Fruit fly (Drosophila melanogaster) whole organism, embryonic: Measurements from ENCODE around the gene SamDC.

Experiments
- Awh ChIP-seq: fragments of 200-800 bp; sonication (Bioruptor generic); IDR thresholded peaks from 2 replicates; pipeline ENCODE4, ENCODE4 v1.3.6; 2022; ENCODE audit warnings: missing biosample characterization, missing genetic modification characterization
- BEAF-32 ChIP-seq: fragments of 200-800 bp; sonication (Bioruptor generic); optimal IDR thresholded peaks from 3 replicates; lab custom pipeline; 2017; ENCODE audit warnings: missing biosample characterization, missing genetic modification characterization, mild to moderate bottlenecking, moderate library complexity, missing genetic modification reagents
- CG10431 ChIP-seq: fragments of 200-800 bp; sonication (Bioruptor generic); optimal IDR thresholded peaks from 3 replicates; lab custom pipeline; 2018; ENCODE audit warnings: missing biosample characterization, mild to moderate bottlenecking, missing genetic modification characterization
- CG10959 ChIP-seq: fragments of 200-800 bp; sonication (Bioruptor generic); IDR thresholded peaks from 2 replicates; pipeline ENCODE4 v1.3.6; 2022; ENCODE audit warnings: missing biosample characterization, missing genetic modification characterization
- CG11560 ChIP-seq: fragments of 200-800 bp; sonication (Bioruptor generic); IDR thresholded peaks from 3 replicates; pipeline ENCODE4 v1.3.6; 2022; ENCODE audit warnings: missing biosample characterization, missing genetic modification characterization
- CG11695 ChIP-seq: fragments of 200-800 bp; sonication (Bioruptor generic); IDR thresholded peaks from 3 replicates; pipeline ENCODE4 v1.3.6; 2022; ENCODE audit warnings: missing biosample characterization, missing genetic modification characterization
- CG12391 ChIP-seq: fragments of 200-800 bp; sonication (Bioruptor generic); optimal IDR thresholded peaks from 3 replicates; lab custom pipeline; 2018; ENCODE audit warnings: missing biosample characterization, mild to moderate bottlenecking, missing genetic modification characterization, moderate library complexity
- CG12659 ChIP-seq: fragments of 200-800 bp; sonication (Bioruptor generic); optimal IDR thresholded peaks from 3 replicates; lab custom pipeline; 2017; ENCODE audit warnings: mild to moderate bottlenecking, missing biosample characterization, missing genetic modification reagents, missing genetic modification characterization
- CG13775 ChIP-seq: fragments of 200-800 bp; sonication (Bioruptor generic); optimal IDR thresholded peaks from 3 replicates; lab custom pipeline; 2017; ENCODE audit warnings: missing biosample characterization, mild to moderate bottlenecking, missing genetic modification characterization
- CG15073 ChIP-seq: fragments of 200-800 bp; sonication (Bioruptor generic); optimal IDR thresholded peaks from 2 replicates; lab custom pipeline; 2016; ENCODE audit warnings: missing biosample characterization, missing genetic modification characterization
- CG16779 ChIP-seq: fragments of 200-800 bp; sonication (Bioruptor generic); IDR thresholded peaks from 2 replicates; pipeline ENCODE4 v1.3.6; 2022; ENCODE audit warnings: missing biosample characterization, missing genetic modification characterization
- CG16813 ChIP-seq: fragments of 200-800 bp; sonication (Bioruptor generic); IDR thresholded peaks from 3 replicates; pipeline ENCODE4 v1.3.6; 2022; ENCODE audit warnings: missing biosample characterization, missing genetic modification characterization; ENCODE audit not compliant: partially characterized antibody
- CG16863 ChIP-seq: fragments of 200-800 bp; sonication (Bioruptor generic); optimal IDR thresholded peaks from 3 replicates; lab custom pipeline; 2016; ENCODE audit warnings: missing biosample characterization, missing genetic modification characterization
- CG17829 ChIP-seq: fragments of 200-800 bp; optimal IDR thresholded peaks from 2 replicates; lab custom pipeline; 2019; ENCODE audit warnings: missing biosample characterization, mild to moderate bottlenecking, missing genetic modification characterization, moderate library complexity
- CG2116 ChIP-seq: fragments of 200-800 bp; sonication (Bioruptor generic); optimal IDR thresholded peaks from 3 replicates; lab custom pipeline; 2018; ENCODE audit warnings: missing biosample characterization, mild to moderate bottlenecking, missing genetic modification characterization
- CG31365 ChIP-seq: fragments of 200-800 bp; sonication (Bioruptor generic); optimal IDR thresholded peaks from 2 replicates; lab custom pipeline; 2018; ENCODE audit warnings: missing biosample characterization, mild to moderate bottlenecking, missing genetic modification characterization
- CG33213 ChIP-seq: fragments of 200-800 bp; sonication (Bioruptor generic); optimal IDR thresholded peaks from 3 replicates; lab custom pipeline; 2016; ENCODE audit warnings: missing biosample characterization, missing genetic modification characterization
- CG34376 ChIP-seq: fragments of 200-800 bp; sonication (Bioruptor generic); optimal IDR thresholded peaks from 2 replicates; lab custom pipeline; 2018; ENCODE audit warnings: missing biosample characterization, mild to moderate bottlenecking, missing genetic modification characterization
- CG4707 ChIP-seq: fragments of 200-800 bp; sonication (Bioruptor generic); optimal IDR thresholded peaks from 2 replicates; lab custom pipeline; 2018; ENCODE audit warnings: missing biosample characterization, mild to moderate bottlenecking, missing genetic modification characterization, moderate library complexity
- CG4820 ChIP-seq: fragments of 200-800 bp; sonication (Bioruptor generic); optimal IDR thresholded peaks from 3 replicates; lab custom pipeline; 2016; ENCODE audit warnings: missing biosample characterization, missing genetic modification characterization
- CG7786 ChIP-seq: fragments of 200-800 bp; sonication (Bioruptor generic); optimal IDR thresholded peaks from 2 replicates; lab custom pipeline; 2016; ENCODE audit warnings: missing biosample characterization, missing genetic modification characterization
- CG7839 ChIP-seq: fragments of 200-800 bp; sonication (Bioruptor generic); optimal IDR thresholded peaks from 3 replicates; lab custom pipeline; 2018; ENCODE audit warnings: missing biosample characterization, mild to moderate bottlenecking, missing genetic modification characterization, moderate library complexity
- CG8290 ChIP-seq, 3 experiments: fragments of 200-800 bp; sonication (Bioruptor generic); optimal IDR thresholded peaks; 2 replicates each; lab custom pipeline; 2016 to 2019; ENCODE audit warnings: missing biosample characterization in 3 of 3, missing genetic modification characterization in 3 of 3, mild to moderate bottlenecking in 2 of 3, moderate library complexity in 1 of 3
- CG8388 ChIP-seq: fragments of 200-800 bp; sonication (Bioruptor generic); optimal IDR thresholded peaks from 2 replicates; lab custom pipeline; 2019; ENCODE audit warnings: missing biosample characterization, mild to moderate bottlenecking, missing genetic modification characterization, moderate library complexity
- CG9215 ChIP-seq: fragments of 200-800 bp; sonication (Bioruptor generic); IDR thresholded peaks from 2 replicates; pipeline ENCODE4 v1.3.6; 2022; ENCODE audit warnings: missing biosample characterization, missing genetic modification characterization
- CG9609 ChIP-seq: fragments of 200-800 bp; sonication (Bioruptor generic); optimal IDR thresholded peaks from 3 replicates; lab custom pipeline; 2016; ENCODE audit warnings: missing biosample characterization, missing genetic modification characterization
- CTCF ChIP-seq: fragments of 200-800 bp; sonication (Bioruptor generic); optimal IDR thresholded peaks from 2 replicates; lab custom pipeline; 2017; ENCODE audit warnings: missing biosample characterization, mild to moderate bottlenecking, missing genetic modification characterization, moderate library complexity
- Dad ChIP-seq: fragments of 200-800 bp; sonication (Bioruptor generic); optimal IDR thresholded peaks from 3 replicates; lab custom pipeline; 2016; ENCODE audit warnings: missing biosample characterization, missing genetic modification characterization
- Dip2 ChIP-seq: fragments of 200-800 bp; sonication (Bioruptor generic); IDR thresholded peaks from 2 replicates; pipeline ENCODE4 v1.3.6; 2022; ENCODE audit warnings: missing biosample characterization, missing genetic modification characterization
- Dp ChIP-seq: fragments of 200-800 bp; sonication (Bioruptor generic); optimal IDR thresholded peaks from 2 replicates; lab custom pipeline; 2018; ENCODE audit warnings: missing biosample characterization, mild to moderate bottlenecking, missing genetic modification characterization, moderate library complexity
- Dref ChIP-seq: fragments of 200-800 bp; sonication (Bioruptor generic); IDR thresholded peaks from 2 replicates; pipeline ENCODE4 v1.3.6; 2022; ENCODE audit warnings: missing biosample characterization, missing genetic modification characterization
- Hey ChIP-seq: fragments of 200-800 bp; sonication (Bioruptor generic); optimal IDR thresholded peaks from 3 replicates; lab custom pipeline; 2018; ENCODE audit warnings: missing biosample characterization, mild to moderate bottlenecking, missing genetic modification characterization
- Hr78 ChIP-seq, 2 experiments: fragments of 200-800 bp in 1 of 2; fragments of >200 bp in 1 of 2; sonication (Bioruptor generic) in 1 of 2; optimal IDR thresholded peaks; 2 replicates each; lab custom pipeline; 2017 to 2019; ENCODE audit warnings: missing biosample characterization in 2 of 2, missing genetic modification characterization in 2 of 2, mild to moderate bottlenecking in 1 of 2, moderate library complexity in 1 of 2
- Max ChIP-seq: fragments of 200-800 bp; sonication (Bioruptor generic); optimal IDR thresholded peaks from 2 replicates; lab custom pipeline; 2016; ENCODE audit warnings: missing biosample characterization, mild to moderate bottlenecking, missing genetic modification characterization
- NfI ChIP-seq: fragments of 200-800 bp; sonication (Bioruptor generic); optimal IDR thresholded peaks from 3 replicates; lab custom pipeline; 2018; ENCODE audit warnings: missing biosample characterization, mild to moderate bottlenecking, missing genetic modification characterization, moderate library complexity
- Rx ChIP-seq: fragments of 200-800 bp; sonication (Bioruptor generic); IDR thresholded peaks from 2 replicates; pipeline ENCODE4 v1.3.6; 2022; ENCODE audit warnings: missing biosample characterization, missing genetic modification characterization
- Scr ChIP-seq: fragments of 200-800 bp; sonication (Bioruptor generic); IDR thresholded peaks from 2 replicates; pipeline ENCODE4 v1.3.6; 2022; ENCODE audit warnings: missing biosample characterization, missing genetic modification characterization; ENCODE audit not compliant: partially characterized antibody
- Sin3A ChIP-seq: fragments of >200 bp; optimal IDR thresholded peaks from 2 replicates; lab custom pipeline; 2018
- cato ChIP-seq: fragments of 200-800 bp; sonication (Bioruptor generic); optimal IDR thresholded peaks from 2 replicates; lab custom pipeline; 2016; ENCODE audit warnings: missing biosample characterization, missing genetic modification characterization, borderline replicate concordance
- croc ChIP-seq: fragments of 200-800 bp; sonication (Bioruptor generic); conservative IDR thresholded peaks from 3 replicates; pipeline ENCODE4 v1.3.6; 2022; ENCODE audit warnings: missing biosample characterization, missing genetic modification characterization
- dpn ChIP-seq, 2 experiments: fragments of 200-800 bp; sonication (Bioruptor generic); optimal IDR thresholded peaks; 3 replicates each; lab custom pipeline; 2016; ENCODE audit warnings: missing biosample characterization in 2 of 2, missing genetic modification characterization in 2 of 2
- gfzf ChIP-seq: fragments of 200-800 bp; sonication (Bioruptor generic); optimal IDR thresholded peaks from 2 replicates; lab custom pipeline; 2016; ENCODE audit warnings: missing biosample characterization, mild to moderate bottlenecking, missing genetic modification characterization, moderate library complexity
- gsb ChIP-seq: fragments of 200-800 bp; sonication (Bioruptor generic); IDR thresholded peaks from 2 replicates; pipeline ENCODE4 v1.3.6; 2022; ENCODE audit warnings: missing biosample characterization, missing genetic modification characterization
- kay ChIP-seq: fragments of 200-800 bp; sonication (Bioruptor generic); optimal IDR thresholded peaks from 2 replicates; lab custom pipeline; 2016; ENCODE audit warnings: missing biosample characterization, missing genetic modification characterization
- ken ChIP-seq: fragments of 200-800 bp; sonication (Bioruptor generic); IDR thresholded peaks from 3 replicates; pipeline ENCODE4 v1.3.6; 2022; ENCODE audit warnings: missing biosample characterization, missing genetic modification characterization
- nom ChIP-seq: fragments of 200-800 bp; sonication (Bioruptor generic); optimal IDR thresholded peaks from 2 replicates; lab custom pipeline; 2017; ENCODE audit warnings: missing biosample characterization, missing genetic modification characterization, mild to moderate bottlenecking, moderate library complexity, missing genetic modification reagents
- onecut ChIP-seq: fragments of 200-800 bp; sonication (Bioruptor generic); IDR thresholded peaks from 2 replicates; pipeline ENCODE4 v1.3.6; 2022; ENCODE audit warnings: missing biosample characterization, missing genetic modification characterization
- phol ChIP-seq: fragments of 200-800 bp; sonication (Bioruptor generic); optimal IDR thresholded peaks from 3 replicates; lab custom pipeline; 2018; ENCODE audit warnings: missing biosample characterization, mild to moderate bottlenecking, missing genetic modification characterization, moderate library complexity
- shn ChIP-seq: fragments of 200-800 bp; sonication (Bioruptor generic); optimal IDR thresholded peaks from 3 replicates; lab custom pipeline; 2016; ENCODE audit warnings: missing biosample characterization, missing genetic modification characterization
- slbo ChIP-seq: fragments of 200-800 bp; sonication (Bioruptor generic); IDR thresholded peaks from 2 replicates; pipeline ENCODE4 v1.3.6; 2022; ENCODE audit warnings: missing biosample characterization, missing genetic modification characterization
- ttk ChIP-seq: fragments of 200-800 bp; sonication (Bioruptor generic); IDR thresholded peaks from 2 replicates; pipeline ENCODE4 v2.1.2; 2022; ENCODE audit warnings: missing biosample characterization, missing genetic modification characterization

SamDC gene

dm6 chr2L:10303786-10304185 lies 35.5 kb upstream of the SamDC start, which contains the start of gene nmd (continued):
- peak; percentile 35; the same call in 1 of the 2 replicates for TF ChIP-seq slbo (GFP tag; lab: Robert Waterston, UW)
- peak; percentile 24 for TF ChIP-seq nom
- no peak for TF ChIP-seq CG8388
- TF ChIP-seq kay (GFP tag; lab: Kevin White, UChicago), result no peak
- peak; percentile 21 for TF ChIP-seq phol (tag; lab: Kevin White, UChicago)
- TF ChIP-seq CG31365 (tag; lab: Kevin White, UChicago), result no peak
- 0 out of 2 replicates have a peak, but pooled peaks have one; percentile 28 for TF ChIP-seq Awh (GFP tag; lab: Robert Waterston, UW)
- peak; percentile 13 for TF ChIP-seq CG17829 (tag; lab: Kevin White, UChicago)
- peak; percentile 49 for TF ChIP-seq CG33213 (GFP tag; lab: Kevin White, UChicago)
- TF ChIP-seq CG13775, result no peak
- TF ChIP-seq CG16813, result peak; percentile 50; the same call in 1 of the 3 replicates
- no peak for TF ChIP-seq CTCF
- TF ChIP-seq CG7839 (tag; lab: Kevin White, UChicago), result peak; percentile 2
- no peak for TF ChIP-seq CG16863 (GFP tag; lab: Kevin White, UChicago)
- peak; percentile 51 for TF ChIP-seq Max (GFP tag; lab: Kevin White, UChicago)
- TF ChIP-seq CG2116 (GFP tag; lab: Kevin White, UChicago), result peak; percentile 92
- no peak for TF ChIP-seq gsb
- peak; percentile 19; the same call in 1 of the 2 replicates for TF ChIP-seq Scr (GFP tag; lab: Robert Waterston, UW)
- TF ChIP-seq CG11560 (tag; lab: Robert Waterston, UW), result no peak
- no peak for TF ChIP-seq CG7786 (GFP tag; lab: Kevin White, UChicago)
- TF ChIP-seq CG34376 (GFP tag; lab: Kevin White, UChicago), result peak; percentile 43
- TF ChIP-seq Dp (GFP tag; lab: Kevin White, UChicago), result peak; percentile 29
- peak; percentile 91 for TF ChIP-seq CG10431 (GFP tag; lab: Kevin White, UChicago)
- TF ChIP-seq ken (GFP tag; lab: Robert Waterston, UW), result 0 out of 3 replicates have a peak, but pooled peaks have one; percentile 9
- no peak for TF ChIP-seq CG9215 (GFP tag; lab: Robert Waterston, UW)
- no peak for TF ChIP-seq CG4707 (GFP tag; lab: Kevin White, UChicago)
- no peak for TF ChIP-seq CG15073
- TF ChIP-seq gfzf (GFP tag; lab: Kevin White, UChicago), result peak; percentile 86
- TF ChIP-seq Hr78 (GFP tag; optimal IDR thresholded peaks at IDR 0.05; lab: Kevin White, UChicago), result no peak
- no peak for TF ChIP-seq shn (GFP tag; lab: Kevin White, UChicago)
- no peak for TF ChIP-seq CG11695
- no peak for TF ChIP-seq cato
- TF ChIP-seq Dip2 (GFP tag; lab: Robert Waterston, UW), result no peak
- TF ChIP-seq croc, result no peak
- peak in 1 of 2 experiments; percentile 12 for TF ChIP-seq dpn (GFP tag; optimal IDR thresholded peaks at IDR 0.05; lab: Kevin White, UChicago)
- peak; percentile 35 for TF ChIP-seq Sin3A (lab: Kevin White, UChicago)
- TF ChIP-seq CG4820 (GFP tag; lab: Kevin White, UChicago), result no peak
- no peak for TF ChIP-seq CG10959 (GFP tag; lab: Robert Waterston, UW)
- TF ChIP-seq CG9609 (GFP tag; lab: Kevin White, UChicago), result no peak
- TF ChIP-seq ttk (GFP tag; lab: Robert Waterston, UW), result no peak
- no peak for TF ChIP-seq Hey (tag; lab: Kevin White, UChicago)
- peak; percentile 46 for TF ChIP-seq CG12391 (tag; lab: Kevin White, UChicago)
- TF ChIP-seq Dref, result peak; percentile 59
- TF ChIP-seq onecut (GFP tag; lab: Robert Waterston, UW), result peak; percentile 32; the same call in 1 of the 2 replicates
- TF ChIP-seq NfI (GFP tag; lab: Kevin White, UChicago), result peak; percentile 20
- TF ChIP-seq CG8290 (GFP tag; optimal IDR thresholded peaks at IDR 0.05; lab: Kevin White, UChicago), result peak; percentile 73
- TF ChIP-seq CG8290 (tag; optimal IDR thresholded peaks at IDR 0.05; lab: Kevin White, UChicago), result peak in 1 of 2 experiments; percentile 22
- TF ChIP-seq CG16779 (GFP tag; lab: Robert Waterston, UW), result no peak
- TF ChIP-seq BEAF-32 (GFP tag; lab: Kevin White, UChicago), result peak; percentile 41
- peak; percentile 55 for TF ChIP-seq CG12659 (GFP tag; lab: Kevin White, UChicago)
- no peak for TF ChIP-seq Dad (GFP tag; lab: Kevin White, UChicago)
- no peak for TF ChIP-seq Rx (GFP tag; lab: Robert Waterston, UW)
